Worm (Caenorhabditis elegans): ENCODE results near the gene pde-4.

pde-4 gene

ce11 chrII:7616141-7616540 is 34.9 kb downstream of the pde-4 start, which contains the start of gene cdc-42:
Gene cdc-42 (plus strand): TSS chrII:7616452.
- TF ChIP-seq nhr-85 (tag) (peak; percentile 37), efl-1 (optimal IDR thresholded peaks at IDR 0.05) (no peak), efl-1 (GFP tag; optimal IDR thresholded peaks at IDR 0.05 in 1 of 2) (peak in 1 of 2 experiments; percentile 78), skn-1 (tag; optimal IDR thresholded peaks at IDR 0.05) (peak; percentile 16), mab-9 (GFP tag; IDR thresholded peaks at IDR 0.05) (no peak), nhr-90 (tag; optimal IDR thresholded peaks at IDR 0.05; ENCODE audit: poor library complexity) (no peak), nhr-12 (tag; optimal IDR thresholded peaks at IDR 0.05) (no peak)

ce11 chrII:7615318-7615891 is 35.6 kb downstream of the pde-4 start:
- TF ChIP-seq swsn-7 (tag; optimal IDR thresholded peaks at IDR 0.05) (peak; percentile 23), fkh-4 (tag; optimal IDR thresholded peaks at IDR 0.05; ENCODE audit: borderline replicate concordance) (no peak), tbx-2 (tag; optimal IDR thresholded peaks at IDR 0.05) (no peak), aly-2 (tag; optimal IDR thresholded peaks at IDR 0.05) (no peak), F16B12.6 (tag; optimal IDR thresholded peaks at IDR 0.05) (peak; percentile 21), nhr-20 (tag; optimal IDR thresholded peaks at IDR 0.05) (peak; percentile 35), lsy-2 (tag; optimal IDR thresholded peaks at IDR 0.05) (peak; percentile 10 to 48), nhr-90 (tag; optimal IDR thresholded peaks at IDR 0.05; ENCODE audit: poor library complexity) (no peak), elt-3 (tag; optimal IDR thresholded peaks at IDR 0.05) (no peak), lir-3 (tag; optimal IDR thresholded peaks at IDR 0.05; ENCODE audit: poor library complexity) (no peak), zip-4 (GFP tag; optimal IDR thresholded peaks at IDR 0.05) (no peak), jun-1 (tag; optimal IDR thresholded peaks at IDR 0.05) (no peak), fkh-8 (tag; optimal IDR thresholded peaks at IDR 0.05) (no peak), egl-27 (tag; optimal IDR thresholded peaks at IDR 0.05) (no peak), lin-39 (tag; optimal IDR thresholded peaks at IDR 0.05) (no peak), ceh-8 (GFP tag; optimal IDR thresholded peaks at IDR 0.05) (no peak), sptf-1 (tag; optimal IDR thresholded peaks at IDR 0.05) (no peak), fos-1 (tag; optimal IDR thresholded peaks at IDR 0.05) (no peak), snu-23 (GFP tag; optimal IDR thresholded peaks at IDR 0.05) (peak; percentile 40), ztf-4 (tag; optimal IDR thresholded peaks at IDR 0.05) (no peak), lin-35 (GFP tag; optimal IDR thresholded peaks at IDR 0.05) (peak in 1 of 2 experiments; percentile 61), hlh-17 (GFP tag; optimal IDR thresholded peaks at IDR 0.05; ENCODE audit: borderline replicate concordance) (no peak), skn-1 (tag; optimal IDR thresholded peaks at IDR 0.05) (no peak), mep-1 (tag; optimal IDR thresholded peaks at IDR 0.05) (peak; percentile 17), grh-1 (GFP tag; IDR thresholded peaks at IDR 0.05) (no peak), dsc-1 (tag; optimal IDR thresholded peaks at IDR 0.05) (no peak), pag-3 (tag; optimal IDR thresholded peaks at IDR 0.05; ENCODE audit: borderline replicate concordance, insufficient read depth) (no peak), unc-98 (GFP tag; IDR thresholded peaks at IDR 0.05) (no peak), nhr-237 (tag; optimal IDR thresholded peaks at IDR 0.05) (no peak), irx-1 (tag; optimal IDR thresholded peaks at IDR 0.05) (no peak), tlp-1 (tag; optimal IDR thresholded peaks at IDR 0.05) (no peak), unc-30 (tag; optimal IDR thresholded peaks at IDR 0.05) (no peak), zag-1 (tag; optimal IDR thresholded peaks at IDR 0.05) (no peak), efl-1 (optimal IDR thresholded peaks at IDR 0.05) (peak; percentile 30 to 49), efl-1 (GFP tag; optimal IDR thresholded peaks at IDR 0.05 in 1 of 2) (peak; percentile 20 to 78), nhr-47 (tag; optimal IDR thresholded peaks at IDR 0.05) (no peak), blmp-1 (tag; optimal IDR thresholded peaks at IDR 0.05) (peak; percentile 29), ceh-90 (tag; optimal IDR thresholded peaks at IDR 0.05) (no peak), nhr-85 (tag) (no peak), lin-14 (GFP tag; optimal IDR thresholded peaks at IDR 0.05) (peak; percentile 32), mdl-1 (tag; optimal IDR thresholded peaks at IDR 0.05) (no peak), sup-37 (GFP tag; optimal IDR thresholded peaks at IDR 0.05) (no peak), C16A3.4 (tag; optimal IDR thresholded peaks at IDR 0.05) (peak; percentile 4), aha-1 (tag; optimal IDR thresholded peaks at IDR 0.05) (no peak), rnt-1 (tag; optimal IDR thresholded peaks at IDR 0.05) (peak; percentile 16), nhr-71 (tag; optimal IDR thresholded peaks at IDR 0.05) (peak; percentile 45), unc-86 (tag; optimal IDR thresholded peaks at IDR 0.05) (no peak), lin-13 (GFP tag; optimal IDR thresholded peaks at IDR 0.05) (peak; percentile 14)

Measured in whole organism, L1 larva.